Fruit fly (Drosophila melanogaster): ENCODE results near the gene CG43059.

Gene CG43059

DNA sequence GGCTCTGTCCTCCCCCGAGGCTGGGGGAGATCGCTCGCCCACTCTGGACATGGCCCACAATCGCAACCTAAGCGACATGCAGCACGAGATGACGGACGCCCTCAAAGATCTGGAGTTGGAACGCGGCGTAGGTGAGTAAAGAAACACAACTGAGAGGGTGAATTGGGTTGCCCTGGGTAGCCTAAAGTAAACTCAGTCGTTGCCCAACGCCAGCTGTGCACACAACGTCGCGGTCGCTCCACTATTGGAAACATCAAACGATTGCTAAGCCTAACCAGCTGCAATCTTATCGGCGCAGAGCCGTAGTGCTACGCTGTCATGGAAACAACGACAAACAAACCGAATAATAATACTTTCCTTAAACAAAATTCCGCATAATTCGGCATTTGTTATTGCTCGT lies 28.6 kb upstream of the CG43059 start:
- peak; percentile 80 for TF ChIP-seq Hr83 (GFP tag; optimal IDR thresholded peaks at IDR 0.05; ENCODE audit: poor library complexity, severe bottlenecking)
- peak; percentile 20 for TF ChIP-seq OdsH (GFP tag; optimal IDR thresholded peaks at IDR 0.05)
- no peak for TF ChIP-seq Dfd (GFP tag; optimal IDR thresholded peaks at IDR 0.05)

DNA sequence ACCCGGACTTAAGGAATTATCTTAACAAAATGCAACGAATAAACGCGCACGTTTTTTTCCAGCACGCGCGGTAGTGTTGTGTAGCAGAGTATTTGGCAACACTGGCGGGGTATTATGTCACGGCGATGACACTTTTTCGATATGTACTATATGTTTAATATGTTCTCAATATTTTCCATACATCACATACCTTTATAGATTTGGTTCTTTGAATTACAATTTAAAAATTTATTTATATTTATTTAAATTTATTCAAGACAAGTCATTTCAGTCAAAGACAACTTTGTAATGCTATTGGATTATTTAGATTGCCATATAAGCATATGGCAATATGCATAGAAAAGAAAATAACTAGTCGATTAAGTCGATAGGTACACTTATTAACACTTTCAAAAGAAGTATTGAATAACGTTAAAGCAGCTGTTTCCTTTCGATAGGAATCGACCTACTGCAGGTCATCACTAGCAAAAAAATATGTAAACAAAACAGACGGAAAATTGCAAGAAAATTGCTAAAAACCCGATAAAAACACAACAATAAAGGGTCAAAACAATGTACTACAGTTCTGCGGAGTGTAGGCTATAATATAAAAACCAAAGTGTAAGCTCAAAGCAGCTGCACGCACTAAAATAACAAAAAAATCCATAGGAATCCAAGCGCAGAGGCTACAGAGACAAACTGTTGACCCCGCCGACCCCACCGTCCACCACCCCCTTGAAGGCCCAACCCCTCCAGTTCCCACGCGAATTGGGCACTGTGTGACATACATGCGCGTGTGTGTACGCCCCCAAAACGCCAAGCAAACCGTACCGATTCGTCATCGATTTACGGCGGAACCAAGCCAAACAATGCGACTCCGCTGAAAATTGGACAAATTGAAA lies 27.6 kb upstream of the CG43059 start, which contains the start of the genes CG7182 and GAPcenA:
TSS of gene CG7182 (minus strand) at position 283 of the 881 bp plus-strand sequence.
TSS of gene GAPcenA (plus strand) at position 462 of the 881 bp plus-strand sequence.
- TF ChIP-seq h (GFP tag; optimal IDR thresholded peaks at IDR 0.05), result peak; percentile 76
- TF ChIP-seq dl (GFP tag; optimal IDR thresholded peaks at IDR 0.05; ENCODE audit: insufficient read depth in 1 of 2, partially characterized antibody in 2 of 2), result no peak
- no peak for TF ChIP-seq lola (GFP tag; optimal IDR thresholded peaks at IDR 0.05)
- no peak for TF ChIP-seq Mio (GFP tag; optimal IDR thresholded peaks at IDR 0.05)
- TF ChIP-seq sv (GFP tag; optimal IDR thresholded peaks at IDR 0.05), result no peak
- no peak for TF ChIP-seq CG32264 (GFP tag; optimal IDR thresholded peaks at IDR 0.05)
- peak; percentile 37 for TF ChIP-seq ey (GFP tag; optimal IDR thresholded peaks at IDR 0.05)
- TF ChIP-seq Rel (GFP tag; optimal IDR thresholded peaks at IDR 0.05), result no peak
- peak; percentile 85 for TF ChIP-seq Rel (tag; optimal IDR thresholded peaks at IDR 0.05)
- peak; percentile 79 for TF ChIP-seq psq (GFP tag; optimal IDR thresholded peaks at IDR 0.05)
- peak; percentile 49 for TF ChIP-seq br (GFP tag; optimal IDR thresholded peaks at IDR 0.05)
- TF ChIP-seq pan (optimal IDR thresholded peaks at IDR 0.05), result no peak
- TF ChIP-seq Hnf4 (GFP tag; optimal IDR thresholded peaks at IDR 0.05), result no peak
- peak; percentile 62 for TF ChIP-seq OdsH (GFP tag; optimal IDR thresholded peaks at IDR 0.05)
- no peak for TF ChIP-seq Dif (GFP tag; optimal IDR thresholded peaks at IDR 0.05; ENCODE audit: partially characterized antibody)
- TF ChIP-seq Vsx2 (GFP tag; optimal IDR thresholded peaks at IDR 0.05; ENCODE audit: partially characterized antibody), result no peak
- peak; percentile 80 for TF ChIP-seq rgr (GFP tag; optimal IDR thresholded peaks at IDR 0.05)
- TF ChIP-seq sage (GFP tag; optimal IDR thresholded peaks at IDR 0.05), result no peak
- TF ChIP-seq Dfd (GFP tag; optimal IDR thresholded peaks at IDR 0.05), result no peak
- peak; percentile 87 for TF ChIP-seq HLH106 (tag; optimal IDR thresholded peaks at IDR 0.05)
- peak; percentile 62 for TF ChIP-seq Jra (GFP tag; optimal IDR thresholded peaks at IDR 0.05)
- peak; percentile 72 for TF ChIP-seq dmrt93B (GFP tag; optimal IDR thresholded peaks at IDR 0.05)
- TF ChIP-seq Hr78 (GFP tag; optimal IDR thresholded peaks at IDR 0.05), result no peak
- peak; percentile 82 for TF ChIP-seq Sp1 (GFP tag; optimal IDR thresholded peaks at IDR 0.05)
- TF ChIP-seq dsf (GFP tag; optimal IDR thresholded peaks at IDR 0.05; ENCODE audit: borderline replicate concordance), result no peak
- peak in 1 of 2 experiments; percentile 85 for TF ChIP-seq foxo (GFP tag; optimal IDR thresholded peaks at IDR 0.05)
- TF ChIP-seq fru (GFP tag; optimal IDR thresholded peaks at IDR 0.05), result peak; percentile 75
- TF ChIP-seq tai (GFP tag; optimal IDR thresholded peaks at IDR 0.05), result no peak
- TF ChIP-seq Myc (optimal IDR thresholded peaks at IDR 0.05), result no peak
- TF ChIP-seq Hr83 (GFP tag; optimal IDR thresholded peaks at IDR 0.05; ENCODE audit: poor library complexity, severe bottlenecking), result peak; percentile 33
- TF ChIP-seq CG9705 (GFP tag; optimal IDR thresholded peaks at IDR 0.05), result peak; percentile 64

- TF ChIP-seq Jra (GFP tag; optimal IDR thresholded peaks at IDR 0.05) (no peak), br (GFP tag; optimal IDR thresholded peaks at IDR 0.05) (no peak), CrebA (GFP tag; optimal IDR thresholded peaks at IDR 0.05; ENCODE audit: borderline replicate concordance) (no peak), Mio (GFP tag; optimal IDR thresholded peaks at IDR 0.05) (no peak), Abd-B (GFP tag; optimal IDR thresholded peaks at IDR 0.05) (no peak), jim (GFP tag; optimal IDR thresholded peaks at IDR 0.05) (no peak)
These were observed 26.4 kb upstream of the CG43059 start for dm6 chr3L:8345182-8345581.

Measured in whole organism, wandering third instar larva.